Worm (Caenorhabditis elegans) whole organism, young adult: ENCODE data around the gene T07C12.10.

Experiments
- T26A5.8 ChIP-seq: sonication (generic microtip); optimal IDR thresholded peaks from 2 replicates; lab custom pipeline; 2016; ENCODE audit warnings: missing genetic modification characterization, missing compliant biosample characterization
- ZK185.1 ChIP-seq: sonication (generic microtip); optimal IDR thresholded peaks from 2 replicates; lab custom pipeline; 2016; ENCODE audit warnings: mild to moderate bottlenecking, missing genetic modification characterization, missing compliant biosample characterization; ENCODE audit not compliant: poor library complexity, severe bottlenecking
- ama-1 ChIP-seq, 3 experiments: fragments of 150-350 bp in 1 of 3; sonication (generic microtip) in 2 of 3; optimal IDR thresholded peaks; 2 replicates each; lab custom pipeline; 2014 to 2018; ENCODE audit warnings: missing biosample characterization in 2 of 3, missing genetic modification characterization in 2 of 3, missing genetic modification reagents in 2 of 3
- ceh-40 ChIP-seq: fragments of 200-800 bp; sonication (Bioruptor generic); IDR thresholded peaks from 2 replicates; pipeline ENCODE4 v1.3.6; 2022; ENCODE audit warnings: missing genetic modification characterization, missing compliant biosample characterization
- let-607 ChIP-seq, 2 experiments: fragments of 200-800 bp in 1 of 2; sonication (Bioruptor generic) in 1 of 2; sonication (generic microtip) in 1 of 2; optimal IDR thresholded peaks; 2 replicates each; lab custom pipeline; 2016 to 2018; ENCODE audit warnings: mild to moderate bottlenecking in 2 of 2, missing compliant biosample characterization in 2 of 2, missing genetic modification characterization in 2 of 2, moderate library complexity in 2 of 2, missing genotype in 1 of 2
- lir-1 ChIP-seq: fragments of 200-800 bp; sonication (Bioruptor generic); conservative IDR thresholded peaks from 2 replicates; pipeline ENCODE4 v1.3.6; 2022; ENCODE audit warnings: missing genetic modification reagents, missing genetic modification characterization, missing compliant biosample characterization
- unc-130 ChIP-seq: sonication (generic microtip); optimal IDR thresholded peaks from 2 replicates; lab custom pipeline; 2016; ENCODE audit warnings: missing genetic modification reagents, missing genetic modification characterization, missing compliant biosample characterization
- unc-62 ChIP-seq: fragments of 150-350 bp; optimal IDR thresholded peaks from 2 replicates; lab custom pipeline; 2014; ENCODE audit warnings: missing biosample characterization, missing genetic modification reagents, missing genetic modification characterization
- ztf-22 ChIP-seq: fragments of 200-800 bp; sonication (Bioruptor generic); optimal IDR thresholded peaks from 2 replicates; lab custom pipeline; 2018; ENCODE audit warnings: mild to moderate bottlenecking, missing genetic modification characterization, moderate library complexity, missing compliant biosample characterization

ce11 chrV:9962394-9962793 is 2.1 kb upstream of the T07C12.10 start, which contains the start of gene madf-4:
- TF ChIP-seq ceh-40 (GFP tag; lab: Robert Waterston, UW), result no peak
- TF ChIP-seq unc-130 (GFP tag; lab: Kevin White, UChicago), result no peak
- no peak for TF ChIP-seq unc-62
- no peak for TF ChIP-seq T26A5.8 (tag; lab: Kevin White, UChicago)
- no peak for TF ChIP-seq let-607 (tag; optimal IDR thresholded peaks at IDR 0.05; lab: Kevin White, UChicago)
- no peak for TF ChIP-seq ama-1 (optimal IDR thresholded peaks at IDR 0.05; lab: Kevin White, UChicago)
- TF ChIP-seq ama-1 (GFP tag; optimal IDR thresholded peaks at IDR 0.05; lab: Kevin White, UChicago), result no peak
- no peak for TF ChIP-seq ztf-22 (GFP tag; lab: Kevin White, UChicago)
- TF ChIP-seq ZK185.1 (tag; lab: Kevin White, UChicago), result no peak
- TF ChIP-seq lir-1 (GFP tag; lab: Robert Waterston, UW), result no peak
